Fruit fly (Drosophila melanogaster) whole organism: ENCODE measurements around the gene CG3071.

ENCODE experiments used
- CG8478 ChIP-seq: fragments of >200 bp; optimal IDR thresholded peaks from 2 replicates; lab custom pipeline; 2018; ENCODE audit warnings: inconsistent platforms
- Dll ChIP-seq: fragments of >200 bp; optimal IDR thresholded peaks from 2 replicates; lab custom pipeline; 2017
- EcR ChIP-seq, 2 experiments: fragments of >200 bp; optimal IDR thresholded peaks; 2 replicates each; lab custom pipeline; 2017; ENCODE audit warnings: missing biosample characterization in 2 of 2, missing genetic modification characterization in 2 of 2, missing genetic modification reagents in 2 of 2
- pan ChIP-seq: fragments of >200 bp; optimal IDR thresholded peaks from 2 replicates; lab custom pipeline; 2017
- psq ChIP-seq: fragments of >200 bp; optimal IDR thresholded peaks from 2 replicates; lab custom pipeline; 2017
- usp ChIP-seq: fragments of >200 bp; optimal IDR thresholded peaks from 2 replicates; lab custom pipeline; 2017; ENCODE audit warnings: missing biosample characterization, missing genetic modification characterization, mixed read lengths

CG3071 gene

DNA sequence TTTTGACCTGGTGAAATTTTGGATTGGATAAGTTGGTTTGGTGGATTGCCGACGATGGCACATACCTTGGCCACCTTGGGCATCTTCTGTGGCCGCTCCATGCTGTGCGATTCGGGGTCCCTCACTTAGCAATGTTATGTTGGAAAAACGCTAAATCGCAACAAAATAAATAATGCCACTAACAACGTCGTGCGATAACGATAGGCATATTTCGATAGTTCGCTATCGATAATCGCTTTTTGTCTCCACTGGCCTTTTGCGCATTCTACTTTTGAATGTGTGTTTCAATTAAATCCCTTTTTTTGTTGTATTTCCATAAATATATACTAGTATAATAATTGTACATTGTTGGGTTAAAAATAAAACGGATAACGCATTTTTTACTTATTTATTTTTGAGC, 12.9 kb upstream of the CG3071 start, which contains the start of gene crn:
Gene crn, minus strand, starts transcription at position 221 of the 400 bp plus-strand sequence.
- TF ChIP-seq Dll (lab: Kevin White, UChicago), result no peak

dm6 chrX:2251688-2252087, 10.9 kb upstream of the CG3071 start, which contains the start of gene CG3191:
Gene CG3191 (minus strand): TSS chrX:2251993.
- TF ChIP-seq usp (GFP tag; lab: Kevin White, UChicago) (no peak), psq (no peak), CG8478 (no peak), EcR (GFP tag; optimal IDR thresholded peaks at IDR 0.05; lab: Kevin White, UChicago) (no peak), pan (no peak), Dll (lab: Kevin White, UChicago) (no peak)

- TF ChIP-seq Dll (lab: Kevin White, UChicago), result no peak
- no peak for TF ChIP-seq CG8478
- TF ChIP-seq pan, result no peak
- no peak for TF ChIP-seq psq
- TF ChIP-seq EcR (GFP tag; optimal IDR thresholded peaks at IDR 0.05; lab: Kevin White, UChicago), result no peak
- no peak for TF ChIP-seq usp (GFP tag; lab: Kevin White, UChicago)
Measured at dm6 chrX:2254020-2254626, 8.5 kb upstream of the CG3071 start, which contains the start of gene CG3091. Gene CG3091 (minus strand): TSS chrX:2254197.

DNA sequence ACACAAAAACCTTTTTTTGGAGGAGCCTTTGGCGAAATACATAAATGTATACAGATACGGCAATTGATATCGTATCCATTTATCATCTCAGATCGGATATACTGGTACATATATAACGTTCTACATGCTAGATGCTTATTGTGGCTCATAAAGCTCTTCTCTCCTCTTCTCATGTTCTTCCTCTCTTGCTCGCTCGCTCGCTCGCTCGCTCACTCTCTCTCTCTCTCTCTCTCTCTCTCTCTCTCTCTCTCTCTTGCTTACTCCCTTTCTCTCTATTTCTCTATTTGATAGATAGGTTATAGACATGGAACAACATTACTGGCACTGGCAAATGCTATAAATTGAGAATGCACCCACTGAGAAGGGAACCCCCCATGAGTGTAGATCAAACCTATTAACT, 7.6 kb upstream of the CG3071 start:
- TF ChIP-seq pan (no peak), Dll (lab: Kevin White, UChicago) (no peak), psq (no peak), usp (GFP tag; lab: Kevin White, UChicago) (no peak)

- TF ChIP-seq psq (no peak), Dll (lab: Kevin White, UChicago) (no peak), usp (GFP tag; lab: Kevin White, UChicago) (no peak), CG8478 (no peak), EcR (GFP tag; optimal IDR thresholded peaks at IDR 0.05; lab: Kevin White, UChicago) (no peak), pan (no peak)
Measured at dm6 chrX:2258602-2259233, 3.9 kb upstream of the CG3071 start.

dm6 chrX:2259763-2260162, 2.9 kb upstream of the CG3071 start, which contains the start of gene CG3078:
Gene CG3078 (minus strand): TSS chrX:2259863.
- TF ChIP-seq CG8478 (no peak), EcR (GFP tag; optimal IDR thresholded peaks at IDR 0.05; lab: Kevin White, UChicago) (no peak), Dll (lab: Kevin White, UChicago) (no peak), psq (no peak), pan (no peak), usp (GFP tag; lab: Kevin White, UChicago) (no peak)

- TF ChIP-seq pan, result no peak
- TF ChIP-seq CG8478, result no peak
- no peak for TF ChIP-seq Dll (lab: Kevin White, UChicago)
Measured at dm6 chrX:2269822-2270556, 7.4 kb downstream of the CG3071 start.

DNA sequence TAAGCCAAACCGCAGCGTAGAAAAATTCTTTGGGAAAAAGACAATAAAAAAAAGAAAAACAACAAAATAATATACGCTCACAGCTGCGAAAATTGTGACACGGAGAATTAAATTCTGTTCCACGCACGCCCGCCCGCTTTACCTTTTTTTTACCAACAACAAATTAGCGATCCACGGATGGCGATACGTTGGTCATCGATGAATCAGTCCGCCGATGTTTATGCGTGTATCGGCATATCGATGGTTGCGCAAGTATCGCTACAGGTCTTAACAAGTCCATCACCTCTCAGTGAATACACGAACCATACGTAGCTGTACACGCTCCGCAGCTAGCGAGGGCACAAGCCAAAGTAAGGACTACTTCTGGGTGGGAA, 7.9 kb downstream of the CG3071 start, which contains the start of gene CG2924:
Gene CG2924, minus strand, starts transcription at position 205 of the 374 bp plus-strand sequence.
- TF ChIP-seq Dll (lab: Kevin White, UChicago), result no peak
- TF ChIP-seq EcR (GFP tag; optimal IDR thresholded peaks at IDR 0.05; lab: Kevin White, UChicago), result no peak
- no peak for TF ChIP-seq pan
- TF ChIP-seq usp (GFP tag; lab: Kevin White, UChicago), result no peak
- no peak for TF ChIP-seq CG8478
- no peak for TF ChIP-seq psq

DNA sequence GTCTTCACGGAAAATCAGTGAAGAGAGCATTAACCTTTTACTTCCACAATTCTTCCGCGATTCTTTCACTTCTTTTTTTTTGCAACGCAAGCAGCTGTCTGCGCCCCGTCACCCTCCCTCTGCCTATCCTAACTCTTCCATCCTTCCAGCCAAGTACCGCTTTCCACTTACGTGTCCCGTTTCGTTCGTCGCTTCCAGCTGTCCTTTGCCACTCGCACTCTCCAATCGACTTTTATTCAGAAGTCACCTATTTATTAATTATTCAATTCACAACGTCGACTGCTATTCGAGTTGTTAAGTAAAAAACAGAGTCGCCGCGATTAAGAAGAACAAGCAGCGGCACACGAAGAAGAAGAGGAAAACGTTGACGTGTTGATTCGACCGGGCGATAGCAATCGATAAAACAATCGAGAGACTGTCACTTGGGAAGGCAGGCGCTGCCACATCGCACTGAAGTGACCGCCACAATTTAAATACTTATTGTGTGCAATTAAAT, 12.1 kb downstream of the CG3071 start, which contains the start of gene Grp170:
Gene Grp170, minus strand, starts transcription at position 365 of the 496 bp plus-strand sequence.
- TF ChIP-seq EcR (GFP tag; optimal IDR thresholded peaks at IDR 0.05; lab: Kevin White, UChicago) (peak; percentile 45 to 80), pan (no peak), CG8478 (no peak)

dm6 chrX:2275249-2275872, 12.7 kb downstream of the CG3071 start, which contains the start of gene Vml:
Gene Vml (plus strand): TSS chrX:2275822.
- TF ChIP-seq CG8478 (no peak), psq (no peak)

DNA sequence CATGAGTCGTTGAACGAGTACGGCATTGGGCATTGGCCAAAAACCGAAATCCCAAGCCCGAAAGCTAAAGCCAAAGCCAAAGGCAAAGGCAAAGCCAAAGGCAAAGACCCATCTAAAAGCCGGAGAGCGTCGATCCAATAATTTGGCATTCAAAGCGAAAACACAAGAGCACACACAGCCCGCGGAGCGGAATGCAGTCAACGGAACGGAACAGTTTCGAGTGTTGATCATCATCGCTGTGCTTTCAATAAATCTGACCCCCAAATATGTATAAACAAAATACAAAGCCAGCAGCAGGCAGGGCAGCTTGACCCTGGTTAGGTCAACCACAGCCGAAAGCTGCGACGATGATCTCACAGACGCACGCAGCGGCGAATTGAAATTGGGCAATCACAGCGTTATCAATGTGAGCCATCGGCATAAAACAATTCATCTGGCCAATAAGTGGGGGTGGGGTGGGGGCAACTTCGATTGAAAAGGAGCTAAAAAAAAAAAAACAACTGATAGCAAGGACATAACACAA, 16.2 kb downstream of the CG3071 start:
- TF ChIP-seq psq (no peak), Dll (lab: Kevin White, UChicago) (no peak), CG8478 (no peak), pan (no peak), usp (GFP tag; lab: Kevin White, UChicago) (no peak), EcR (GFP tag; optimal IDR thresholded peaks at IDR 0.05; lab: Kevin White, UChicago) (no peak)

- TF ChIP-seq CG8478 (no peak), psq (no peak), pan (no peak), Dll (lab: Kevin White, UChicago) (no peak), EcR (GFP tag; optimal IDR thresholded peaks at IDR 0.05; lab: Kevin White, UChicago) (no peak), usp (GFP tag; lab: Kevin White, UChicago) (no peak)
Measured at dm6 chrX:2283470-2283869, 20.8 kb downstream of the CG3071 start.
